Worm (Caenorhabditis elegans) whole organism, mixed stage, embryonic: Measurements from ENCODE around the gene inx-7.
A peak's percentile ranks its signal among the peaks of the same experiment; 100 is the strongest.

ENCODE experiments used
- M03D4.4 ChIP-seq: sonication (generic microtip); optimal IDR thresholded peaks from 2 replicates; lab custom pipeline; 2017; ENCODE audit warnings: mild to moderate bottlenecking, missing genetic modification characterization, missing compliant biosample characterization
- bed-3 ChIP-seq: fragments of 200-800 bp; sonication (Bioruptor generic); optimal IDR thresholded peaks from 3 replicates; lab custom pipeline; 2018; ENCODE audit warnings: mild to moderate bottlenecking, missing genetic modification characterization, moderate library complexity, missing compliant biosample characterization
- blmp-1 ChIP-seq: fragments of 150-350 bp; optimal IDR thresholded peaks from 2 replicates; lab custom pipeline; 2014; ENCODE audit warnings: missing biosample characterization, missing genetic modification characterization
- ceh-39 ChIP-seq: fragments of 150-350 bp; optimal IDR thresholded peaks from 2 replicates; lab custom pipeline; 2014; ENCODE audit warnings: missing biosample characterization, missing genetic modification characterization
- ceh-43 ChIP-seq: fragments of 200-800 bp; sonication (Bioruptor generic); optimal IDR thresholded peaks from 2 replicates; lab custom pipeline; 2018; ENCODE audit warnings: mild to moderate bottlenecking, missing genetic modification characterization, moderate library complexity, missing compliant biosample characterization
- ces-1 ChIP-seq: fragments of 150-350 bp; optimal IDR thresholded peaks from 2 replicates; lab custom pipeline; 2014; ENCODE audit warnings: missing biosample characterization, missing genetic modification reagents, missing genetic modification characterization
- cnd-1 ChIP-seq: fragments of 200-800 bp; sonication (Bioruptor generic); optimal IDR thresholded peaks from 2 replicates; lab custom pipeline; 2018; ENCODE audit warnings: mild to moderate bottlenecking, missing genetic modification characterization, missing compliant biosample characterization
- drap-1 ChIP-seq: fragments of 200-800 bp; sonication (Bioruptor generic); optimal IDR thresholded peaks from 3 replicates; lab custom pipeline; 2018; ENCODE audit warnings: mild to moderate bottlenecking, missing genetic modification characterization, missing compliant biosample characterization
- elt-1 ChIP-seq: sonication (generic microtip); optimal IDR thresholded peaks from 2 replicates; lab custom pipeline; 2017; ENCODE audit warnings: missing genetic modification characterization, mild to moderate bottlenecking, missing compliant biosample characterization, antibody characterized with exemption, moderate library complexity, borderline replicate concordance; ENCODE audit not compliant: insufficient read depth
- elt-3 ChIP-seq: fragments of 150-350 bp; optimal IDR thresholded peaks from 2 replicates; lab custom pipeline; 2014; ENCODE audit warnings: missing biosample characterization, missing genetic modification characterization
- ham-2 ChIP-seq: fragments of 200-800 bp; sonication (Bioruptor generic); optimal IDR thresholded peaks from 2 replicates; lab custom pipeline; 2018; ENCODE audit warnings: mild to moderate bottlenecking, missing genetic modification characterization, missing compliant biosample characterization
- hlh-1 ChIP-seq: fragments of 150-350 bp; optimal IDR thresholded peaks from 2 replicates; lab custom pipeline; 2014; ENCODE audit warnings: missing biosample characterization, missing genetic modification reagents, missing genetic modification characterization
- lin-13 ChIP-seq: fragments of 150-350 bp; optimal IDR thresholded peaks from 2 replicates; lab custom pipeline; 2014; ENCODE audit warnings: missing biosample characterization, missing genetic modification characterization
- lin-32 ChIP-seq: fragments of 200-800 bp; sonication (Bioruptor generic); optimal IDR thresholded peaks from 2 replicates; lab custom pipeline; 2018; ENCODE audit warnings: mild to moderate bottlenecking, missing genetic modification characterization, missing compliant biosample characterization
- lsy-2 ChIP-seq: fragments of 150-350 bp; optimal IDR thresholded peaks from 2 replicates; lab custom pipeline; 2014; ENCODE audit warnings: missing biosample characterization, missing genetic modification characterization
- mab-5 ChIP-seq: fragments of 150-350 bp; optimal IDR thresholded peaks from 2 replicates; lab custom pipeline; 2014; ENCODE audit warnings: missing biosample characterization, missing genetic modification characterization
- mep-1 ChIP-seq: fragments of 150-350 bp; optimal IDR thresholded peaks from 2 replicates; lab custom pipeline; 2017; ENCODE audit warnings: missing biosample characterization, missing genetic modification reagents, missing genetic modification characterization, inconsistent platforms
- mls-2 ChIP-seq: sonication (generic microtip); optimal IDR thresholded peaks from 2 replicates; lab custom pipeline; 2016; ENCODE audit warnings: mild to moderate bottlenecking, missing genetic modification characterization, moderate library complexity, missing compliant biosample characterization
- nhr-12 ChIP-seq: fragments of 150-350 bp; optimal IDR thresholded peaks from 2 replicates; lab custom pipeline; 2014; ENCODE audit warnings: missing biosample characterization, missing genetic modification characterization
- nhr-2 ChIP-seq: fragments of 150-350 bp; optimal IDR thresholded peaks from 2 replicates; lab custom pipeline; 2014; ENCODE audit warnings: missing biosample characterization, missing genetic modification characterization
- nhr-237 ChIP-seq: fragments of 150-350 bp; optimal IDR thresholded peaks from 2 replicates; lab custom pipeline; 2014; ENCODE audit warnings: missing biosample characterization, missing genetic modification characterization
- nhr-28 ChIP-seq: fragments of 150-350 bp; optimal IDR thresholded peaks from 2 replicates; lab custom pipeline; 2014; ENCODE audit warnings: missing biosample characterization, missing genetic modification characterization
- nhr-76 ChIP-seq: sonication (generic microtip); optimal IDR thresholded peaks from 2 replicates; lab custom pipeline; 2017; ENCODE audit warnings: missing biosample characterization, missing genetic modification characterization
- pha-4 ChIP-seq: fragments of 150-350 bp; optimal IDR thresholded peaks from 2 replicates; lab custom pipeline; 2018; ENCODE audit warnings: missing biosample characterization, missing genetic modification reagents, missing genetic modification characterization
- snpc-4 ChIP-seq: fragments of 150-350 bp; optimal IDR thresholded peaks from 2 replicates; lab custom pipeline; 2014; ENCODE audit warnings: missing biosample characterization, missing genetic modification characterization
- sptf-1 ChIP-seq: sonication (generic microtip); optimal IDR thresholded peaks from 2 replicates; lab custom pipeline; 2017; ENCODE audit warnings: mild to moderate bottlenecking, missing genetic modification characterization, moderate library complexity, missing compliant biosample characterization
- tbx-8 ChIP-seq: fragments of 200-800 bp; sonication (Bioruptor generic); optimal IDR thresholded peaks from 2 replicates; lab custom pipeline; 2018; ENCODE audit warnings: mild to moderate bottlenecking, missing genetic modification characterization, moderate library complexity, missing compliant biosample characterization
- unc-120 ChIP-seq: sonication (generic microtip); optimal IDR thresholded peaks from 2 replicates; lab custom pipeline; 2017; ENCODE audit warnings: missing genetic modification characterization, missing compliant biosample characterization; ENCODE audit not compliant: poor library complexity, severe bottlenecking
- unc-39 ChIP-seq: fragments of 150-350 bp; optimal IDR thresholded peaks from 2 replicates; lab custom pipeline; 2014; ENCODE audit warnings: missing biosample characterization, missing genetic modification characterization
- unc-62 ChIP-seq: fragments of 150-350 bp; optimal IDR thresholded peaks from 2 replicates; lab custom pipeline; 2014; ENCODE audit warnings: missing biosample characterization, missing genetic modification reagents, missing genetic modification characterization
- zip-8 ChIP-seq: fragments of 150-350 bp; optimal IDR thresholded peaks from 2 replicates; lab custom pipeline; 2014; ENCODE audit warnings: missing biosample characterization, missing genetic modification characterization
- ztf-11 ChIP-seq: fragments of 150-350 bp; optimal IDR thresholded peaks from 2 replicates; lab custom pipeline; 2014; ENCODE audit warnings: missing biosample characterization, missing genetic modification characterization

Gene inx-7

DNA sequence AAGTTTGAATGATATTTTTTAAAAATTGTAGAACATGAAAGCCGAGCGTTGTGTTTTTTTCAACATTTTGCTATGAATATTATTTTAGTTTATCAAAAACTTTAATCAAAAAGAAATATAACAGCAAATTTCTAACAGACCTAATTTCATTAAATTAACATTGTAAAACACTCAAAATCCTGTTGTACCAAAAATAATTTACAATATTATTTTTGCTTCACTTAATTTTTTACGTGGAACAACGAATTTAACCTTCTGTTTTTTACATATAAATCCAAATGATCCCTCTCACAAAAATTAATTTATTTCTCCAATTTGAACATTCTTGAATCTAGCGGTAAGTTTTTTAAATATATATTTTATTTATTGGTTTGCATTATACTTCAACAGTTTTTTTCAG is 12.4 kb downstream of the inx-7 start, which contains the start of gene H32C10.1:
H32C10.1 (plus strand) TSS at position 301 of the 400 bp plus-strand sequence.
- no peak for TF ChIP-seq cnd-1 (tag; lab: Kevin White, UChicago)
- no peak for TF ChIP-seq mep-1
- TF ChIP-seq mab-5 (tag; lab: Kevin White, UChicago) = no peak
- TF ChIP-seq nhr-28 (tag; lab: Kevin White, UChicago) = no peak
- TF ChIP-seq ceh-43 = no peak
- TF ChIP-seq lin-13 = no peak
- no peak for TF ChIP-seq tbx-8 (GFP tag; lab: Kevin White, UChicago)
- TF ChIP-seq mls-2 = no peak
- no peak for TF ChIP-seq unc-39 (tag; lab: Kevin White, UChicago)
- TF ChIP-seq ztf-11 (tag; lab: Kevin White, UChicago) = no peak
- TF ChIP-seq ham-2 (GFP tag; lab: Kevin White, UChicago) = no peak
- TF ChIP-seq unc-62 (GFP tag; lab: Kevin White, UChicago) = no peak
- TF ChIP-seq, all 35 proteins: peak for 0

DNA sequence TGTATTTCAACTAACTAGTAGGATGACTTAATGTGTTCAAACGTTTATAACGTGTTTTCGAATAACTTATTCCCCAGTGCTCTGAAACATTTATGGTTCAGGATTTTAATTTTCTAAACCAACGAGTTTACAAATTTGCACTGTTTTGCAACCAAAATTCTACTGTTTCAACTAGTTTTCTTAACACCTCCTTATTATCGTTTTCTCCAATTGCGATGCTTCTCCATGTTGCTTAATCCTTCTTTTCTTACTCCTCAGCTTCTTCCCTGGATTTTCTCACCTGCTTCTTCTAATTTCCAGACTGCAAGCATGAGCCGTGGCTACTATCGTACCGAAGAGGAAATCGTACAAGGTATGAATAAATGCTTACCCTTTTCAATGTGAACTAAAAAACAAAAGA is 16.1 kb downstream of the inx-7 start, which contains the start of gene lin-33:
lin-33 (plus strand) TSS at position 301 of the 400 bp plus-strand sequence.
- no peak for TF ChIP-seq mep-1
- no peak for TF ChIP-seq drap-1
- TF ChIP-seq hlh-1 (tag; lab: Kevin White, UChicago) = no peak
- no peak for TF ChIP-seq nhr-28 (tag; lab: Kevin White, UChicago)
- no peak for TF ChIP-seq nhr-237 (tag; lab: Kevin White, UChicago)
- no peak for TF ChIP-seq lsy-2 (tag; lab: Kevin White, UChicago)
- no peak for TF ChIP-seq elt-1 (tag; lab: Kevin White, UChicago)
- no peak for TF ChIP-seq ztf-11 (tag; lab: Kevin White, UChicago)
- TF ChIP-seq lin-32 (GFP tag; lab: Kevin White, UChicago) = no peak
- no peak for TF ChIP-seq cnd-1 (tag; lab: Kevin White, UChicago)
- no peak for TF ChIP-seq unc-120 (tag; lab: Kevin White, UChicago)
- TF ChIP-seq lin-13 = no peak
- TF ChIP-seq nhr-76 (tag; lab: Kevin White, UChicago) = no peak
- TF ChIP-seq ham-2 (GFP tag; lab: Kevin White, UChicago) = no peak
- no peak for TF ChIP-seq blmp-1
- TF ChIP-seq ceh-43 = no peak
- TF ChIP-seq zip-8 (tag; lab: Kevin White, UChicago) = no peak
- no peak for TF ChIP-seq snpc-4
- no peak for TF ChIP-seq ces-1 (GFP tag; lab: Kevin White, UChicago)

DNA sequence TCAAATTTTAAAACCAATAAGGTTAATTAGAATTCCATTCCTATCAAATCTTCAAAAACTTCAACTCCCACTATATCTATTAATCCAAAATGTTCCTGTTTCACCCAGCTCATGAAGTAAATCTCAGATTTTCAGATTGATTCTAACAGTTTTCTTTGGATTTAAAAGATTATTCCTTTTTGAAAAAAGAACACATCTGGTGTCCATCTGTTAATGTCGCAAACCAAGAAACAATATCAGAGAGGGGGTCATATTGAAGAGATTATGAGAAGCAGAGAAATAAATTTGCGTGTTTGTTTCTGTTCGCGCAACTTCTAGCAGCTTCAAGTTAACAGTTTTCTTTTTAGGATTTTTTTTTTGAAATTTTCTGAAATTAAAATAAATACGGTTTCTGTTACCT is 17.5 kb downstream of the inx-7 start:
- peak; percentile 58 for TF ChIP-seq lin-32 (GFP tag; lab: Kevin White, UChicago)
- TF ChIP-seq elt-1 (tag; lab: Kevin White, UChicago) = no peak

DNA sequence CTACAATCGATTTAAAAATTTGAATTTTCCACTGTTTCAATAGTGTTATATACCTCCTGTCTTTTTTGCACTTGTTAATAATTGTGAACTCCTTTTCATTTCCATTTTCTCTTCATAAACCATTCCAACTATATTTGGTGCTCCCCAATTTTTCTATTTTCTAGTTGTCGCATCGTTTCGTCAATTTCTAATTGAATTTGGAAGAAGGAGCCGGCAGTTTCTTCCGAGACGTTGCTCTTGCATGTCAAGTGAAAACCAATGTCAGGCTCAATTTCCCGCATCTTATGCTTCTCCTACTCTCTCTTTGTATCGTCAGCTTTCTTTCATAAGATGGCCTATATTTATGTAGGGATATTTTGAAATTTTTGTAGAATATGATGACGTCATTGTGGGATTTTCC is 18.6 kb downstream of the inx-7 start:
- TF ChIP-seq bed-3 (GFP tag; lab: Kevin White, UChicago) = no peak
- peak; percentile 95 for TF ChIP-seq ces-1 (GFP tag; lab: Kevin White, UChicago)
- no peak for TF ChIP-seq blmp-1
- no peak for TF ChIP-seq unc-39 (tag; lab: Kevin White, UChicago)
- TF ChIP-seq, all 35 proteins: peak for 1

DNA sequence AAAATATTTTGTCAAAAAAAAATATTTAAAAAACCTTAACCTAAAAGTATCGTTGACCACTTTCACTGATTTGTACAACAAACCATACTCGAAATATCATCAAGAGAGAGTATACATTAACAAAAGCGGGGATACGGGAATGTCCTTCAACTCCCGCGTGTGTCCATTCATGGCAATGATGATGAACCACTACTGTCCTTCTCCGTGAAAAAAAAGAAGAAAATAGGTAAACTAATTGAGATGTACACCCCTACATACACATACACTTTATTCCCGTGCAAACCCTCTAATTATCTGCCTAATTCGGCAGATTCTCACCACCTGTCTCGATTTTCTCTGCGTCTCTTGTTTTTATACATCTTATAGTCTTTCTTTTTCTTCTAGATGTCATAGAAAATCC is 19.8 kb downstream of the inx-7 start:
- TF ChIP-seq nhr-76 (tag; lab: Kevin White, UChicago) = no peak
- TF ChIP-seq ces-1 (GFP tag; lab: Kevin White, UChicago) = peak; percentile 82
- no peak for TF ChIP-seq lsy-2 (tag; lab: Kevin White, UChicago)
- TF ChIP-seq ham-2 (GFP tag; lab: Kevin White, UChicago) = no peak
- no peak for TF ChIP-seq bed-3 (GFP tag; lab: Kevin White, UChicago)
- TF ChIP-seq unc-62 (GFP tag; lab: Kevin White, UChicago) = no peak
- TF ChIP-seq nhr-2 (tag; lab: Kevin White, UChicago) = no peak
- peak; percentile 88 for TF ChIP-seq sptf-1 (tag; lab: Kevin White, UChicago)
- TF ChIP-seq lin-32 (GFP tag; lab: Kevin White, UChicago) = no peak
- no peak for TF ChIP-seq pha-4
- TF ChIP-seq cnd-1 (tag; lab: Kevin White, UChicago) = peak; percentile 69
- TF ChIP-seq unc-39 (tag; lab: Kevin White, UChicago) = no peak
- no peak for TF ChIP-seq nhr-237 (tag; lab: Kevin White, UChicago)
- TF ChIP-seq ceh-39 = no peak
- TF ChIP-seq lin-13 = no peak
- no peak for TF ChIP-seq M03D4.4 (tag; lab: Kevin White, UChicago)
- TF ChIP-seq blmp-1 = peak; percentile 62
- no peak for TF ChIP-seq elt-1 (tag; lab: Kevin White, UChicago)
- no peak for TF ChIP-seq nhr-12 (tag; lab: Kevin White, UChicago)
- peak; percentile 69 for TF ChIP-seq ceh-43
- TF ChIP-seq hlh-1 (tag; lab: Kevin White, UChicago) = no peak
- TF ChIP-seq ztf-11 (tag; lab: Kevin White, UChicago) = no peak
- no peak for TF ChIP-seq elt-3
